Worm (Caenorhabditis elegans): Measurements from ENCODE around the gene F10B5.3.

DNA sequence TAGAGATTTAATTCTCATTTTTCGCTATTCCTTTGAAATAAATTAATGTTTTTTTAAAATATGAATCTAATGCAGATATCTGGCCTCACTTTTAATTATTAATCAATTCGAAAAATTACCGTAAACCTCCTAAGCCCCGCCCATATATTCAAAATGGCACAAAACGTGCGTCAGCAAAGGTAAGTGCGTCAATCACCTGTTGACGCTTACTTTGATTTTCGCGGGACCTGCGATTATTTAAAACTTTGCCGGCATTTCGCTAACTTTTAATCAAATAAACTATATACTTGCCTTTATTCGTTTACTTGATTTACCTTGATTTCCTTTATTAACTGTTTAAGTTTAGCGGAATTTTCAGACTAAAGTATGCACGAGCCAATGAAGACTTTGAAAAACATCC, 8.2 kb upstream of the F10B5.3 start, which contains the start of gene pch-2:
- TF ChIP-seq cebp-2 (GFP tag; IDR thresholded peaks at IDR 0.05) (no peak), akir-1 (GFP tag; optimal IDR thresholded peaks at IDR 0.05) (no peak), die-1 (tag; optimal IDR thresholded peaks at IDR 0.05) (no peak), F49E8.2 (tag; optimal IDR thresholded peaks at IDR 0.05; ENCODE audit: insufficient read depth) (no peak), tbx-9 (tag; optimal IDR thresholded peaks at IDR 0.05; ENCODE audit: borderline replicate concordance) (no peak), ceh-100 (GFP tag; IDR thresholded peaks at IDR 0.05) (no peak)

Measured in whole organism, young adult.